Worm (Caenorhabditis elegans): ENCODE measurements around the gene str-1.

DNA sequence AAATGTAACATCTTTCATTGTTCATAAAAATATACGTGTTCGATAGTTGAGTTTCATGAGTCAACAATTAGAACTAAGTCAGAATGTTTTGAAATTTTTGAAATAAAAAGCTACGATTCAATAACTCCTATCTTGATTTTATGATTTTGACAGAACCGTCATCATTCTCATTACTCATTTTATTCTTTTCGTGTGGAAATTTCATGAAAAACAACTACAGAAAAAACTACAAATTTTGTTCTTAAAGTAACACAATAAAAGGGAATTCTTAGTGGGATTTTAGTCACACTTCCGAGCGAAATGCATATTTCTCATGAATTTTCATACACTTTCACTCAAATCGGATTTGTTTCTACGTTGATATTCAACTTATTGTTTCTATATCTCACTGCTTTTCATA is 3.3 kb downstream of the str-1 start, which contains the start of gene str-44:
- no peak for TF ChIP-seq ets-7 (tag; optimal IDR thresholded peaks at IDR 0.05)
- TF ChIP-seq flt-1 (GFP tag; IDR thresholded peaks at IDR 0.05), result no peak
- no peak for TF ChIP-seq ceh-13 (GFP tag; optimal IDR thresholded peaks at IDR 0.05)
- TF ChIP-seq ama-1 (optimal IDR thresholded peaks at IDR 0.05), result no peak
- TF ChIP-seq sea-1 (GFP tag; conservative IDR thresholded peaks at IDR 0.05), result no peak
- TF ChIP-seq hnd-1 (tag; optimal IDR thresholded peaks at IDR 0.05), result no peak
- TF ChIP-seq tbx-37 (GFP tag; conservative IDR thresholded peaks at IDR 0.05), result no peak
- no peak for TF ChIP-seq tra-4 (tag; optimal IDR thresholded peaks at IDR 0.05)

Data from whole organism, early embryonic.